Fruit fly (Drosophila melanogaster) whole organism, embryonic: Measurements from ENCODE around the gene Pax.

Source experiments
- Asciz ChIP-seq: fragments of 200-800 bp; sonication (Bioruptor generic); optimal IDR thresholded peaks from 2 replicates; lab custom pipeline; 2017; ENCODE audit warnings: missing biosample characterization, mild to moderate bottlenecking, missing genetic modification characterization, missing genetic modification reagents
- Atf3 ChIP-seq: fragments of 200-800 bp; sonication (Bioruptor generic); optimal IDR thresholded peaks from 3 replicates; lab custom pipeline; 2016; ENCODE audit warnings: missing biosample characterization, missing genetic modification characterization
- BtbVII ChIP-seq: fragments of 200-800 bp; sonication (Bioruptor generic); optimal IDR thresholded peaks from 3 replicates; lab custom pipeline; 2017; ENCODE audit warnings: missing biosample characterization, mild to moderate bottlenecking, missing genetic modification characterization
- CG10959 ChIP-seq: fragments of 200-800 bp; sonication (Bioruptor generic); IDR thresholded peaks from 2 replicates; pipeline ENCODE4 v1.3.6; 2022; ENCODE audit warnings: missing biosample characterization, missing genetic modification characterization
- CG12299 ChIP-seq: fragments of 200-800 bp; sonication (Bioruptor generic); optimal IDR thresholded peaks from 2 replicates; lab custom pipeline; 2018; ENCODE audit warnings: missing biosample characterization, mild to moderate bottlenecking, missing genetic modification characterization
- CG1233 ChIP-seq: fragments of 200-800 bp; sonication (Bioruptor generic); optimal IDR thresholded peaks from 4 replicates; lab custom pipeline; 2018; ENCODE audit warnings: missing biosample characterization, mild to moderate bottlenecking, missing genetic modification characterization
- CG12391 ChIP-seq: fragments of 200-800 bp; sonication (Bioruptor generic); optimal IDR thresholded peaks from 3 replicates; lab custom pipeline; 2018; ENCODE audit warnings: missing biosample characterization, mild to moderate bottlenecking, missing genetic modification characterization, moderate library complexity
- CG13894 ChIP-seq: fragments of 200-800 bp; sonication (Bioruptor generic); optimal IDR thresholded peaks from 3 replicates; lab custom pipeline; 2018; ENCODE audit warnings: missing biosample characterization, mild to moderate bottlenecking, missing genetic modification characterization, moderate library complexity
- CG17385 ChIP-seq: fragments of 200-800 bp; sonication (Bioruptor generic); optimal IDR thresholded peaks from 3 replicates; lab custom pipeline; 2018; ENCODE audit warnings: missing biosample characterization, mild to moderate bottlenecking, missing genetic modification characterization
- CG18011 ChIP-seq: fragments of 200-800 bp; sonication (Bioruptor generic); optimal IDR thresholded peaks from 2 replicates; lab custom pipeline; 2017; ENCODE audit warnings: missing biosample characterization, missing genetic modification characterization, mild to moderate bottlenecking, moderate library complexity, missing genotype
- CG2202 ChIP-seq: fragments of 200-800 bp; sonication (Bioruptor generic); optimal IDR thresholded peaks from 2 replicates; lab custom pipeline; 2018; ENCODE audit warnings: missing biosample characterization, mild to moderate bottlenecking, missing genetic modification characterization
- CG30431 ChIP-seq: fragments of 200-800 bp; sonication (Bioruptor generic); optimal IDR thresholded peaks from 2 replicates; lab custom pipeline; 2017; ENCODE audit warnings: missing biosample characterization, missing genetic modification characterization
- CG4404 ChIP-seq: fragments of 200-800 bp; sonication (Bioruptor generic); IDR thresholded peaks from 2 replicates; pipeline ENCODE4 v1.3.6; 2022; ENCODE audit warnings: missing biosample characterization, missing genetic modification characterization
- CG4707 ChIP-seq: fragments of 200-800 bp; sonication (Bioruptor generic); optimal IDR thresholded peaks from 2 replicates; lab custom pipeline; 2018; ENCODE audit warnings: missing biosample characterization, mild to moderate bottlenecking, missing genetic modification characterization, moderate library complexity
- CG6175 ChIP-seq: fragments of 200-800 bp; sonication (Bioruptor generic); IDR thresholded peaks from 3 replicates; pipeline ENCODE4 v1.3.6; 2022; ENCODE audit warnings: missing biosample characterization, missing genetic modification characterization
- CG6654 ChIP-seq: fragments of 200-800 bp; sonication (Bioruptor generic); optimal IDR thresholded peaks from 2 replicates; lab custom pipeline; 2017; ENCODE audit warnings: missing biosample characterization, mild to moderate bottlenecking, missing genetic modification characterization
- CG7271 ChIP-seq: fragments of 200-800 bp; sonication (Bioruptor generic); optimal IDR thresholded peaks from 2 replicates; lab custom pipeline; 2018; ENCODE audit warnings: missing biosample characterization, mild to moderate bottlenecking, missing genetic modification characterization, moderate library complexity
- CG8765 ChIP-seq: fragments of 200-800 bp; sonication (Bioruptor generic); IDR thresholded peaks from 2 replicates; pipeline ENCODE4 v1.3.6; 2022; ENCODE audit warnings: missing biosample characterization, missing genetic modification characterization
- CG8944 ChIP-seq: fragments of 200-800 bp; sonication (Bioruptor generic); optimal IDR thresholded peaks from 3 replicates; lab custom pipeline; 2016; ENCODE audit warnings: missing biosample characterization, missing genetic modification characterization
- CG9932 ChIP-seq: fragments of 200-800 bp; sonication (Bioruptor generic); IDR thresholded peaks from 2 replicates; pipeline ENCODE4 v1.3.6; 2022; ENCODE audit warnings: missing biosample characterization, missing genetic modification characterization
- Dip3 ChIP-seq: fragments of 200-800 bp; sonication (Bioruptor generic); optimal IDR thresholded peaks from 3 replicates; lab custom pipeline; 2016; ENCODE audit warnings: missing biosample characterization, missing genetic modification characterization
- Doc3 ChIP-seq: fragments of 200-800 bp; sonication (Bioruptor generic); IDR thresholded peaks from 3 replicates; pipeline ENCODE4 v1.3.6; 2022; ENCODE audit warnings: missing biosample characterization, missing genetic modification characterization; ENCODE audit not compliant: partially characterized antibody
- E2f1 ChIP-seq: fragments of 200-800 bp; sonication (Bioruptor generic); IDR thresholded peaks from 2 replicates; pipeline ENCODE4 v1.3.6; 2022; ENCODE audit warnings: missing biosample characterization, missing genetic modification characterization
- HLHmδ ChIP-seq: fragments of 200-800 bp; sonication (Bioruptor generic); optimal IDR thresholded peaks from 2 replicates; lab custom pipeline; 2018; ENCODE audit warnings: missing biosample characterization, mild to moderate bottlenecking, missing genetic modification characterization, moderate library complexity
- Hand ChIP-seq: fragments of 200-800 bp; sonication (Bioruptor generic); optimal IDR thresholded peaks from 2 replicates; lab custom pipeline; 2017; ENCODE audit warnings: mild to moderate bottlenecking, missing biosample characterization, missing genetic modification reagents, missing genetic modification characterization
- Hmr ChIP-seq: fragments of 200-800 bp; sonication (Bioruptor generic); optimal IDR thresholded peaks from 3 replicates; lab custom pipeline; 2017; ENCODE audit warnings: mild to moderate bottlenecking, missing biosample characterization, missing genetic modification reagents, missing genetic modification characterization
- Nf-YC ChIP-seq: fragments of 200-800 bp; optimal IDR thresholded peaks from 3 replicates; lab custom pipeline; 2019; ENCODE audit warnings: missing biosample characterization, mild to moderate bottlenecking, missing genetic modification characterization, moderate library complexity
- Oli ChIP-seq: fragments of 200-800 bp; sonication (Bioruptor generic); optimal IDR thresholded peaks from 2 replicates; lab custom pipeline; 2018; ENCODE audit warnings: missing biosample characterization, mild to moderate bottlenecking, missing genetic modification characterization, moderate library complexity
- Six4 ChIP-seq: fragments of 200-800 bp; sonication (Bioruptor generic); optimal IDR thresholded peaks from 2 replicates; lab custom pipeline; 2016; ENCODE audit warnings: missing biosample characterization, missing genetic modification characterization
- TFAM ChIP-seq: fragments of 200-800 bp; sonication (Bioruptor generic); optimal IDR thresholded peaks from 2 replicates; lab custom pipeline; 2017; ENCODE audit warnings: missing biosample characterization, missing genetic modification characterization, inconsistent platforms
- fru ChIP-seq: fragments of >200 bp; optimal IDR thresholded peaks from 2 replicates; lab custom pipeline; 2017
- hth ChIP-seq: fragments of >200 bp; optimal IDR thresholded peaks from 2 replicates; lab custom pipeline; 2017; ENCODE audit warnings: inconsistent platforms
- lmd ChIP-seq: fragments of 200-800 bp; sonication (Bioruptor generic); IDR thresholded peaks from 2 replicates; pipeline ENCODE4 v1.3.6; 2022; ENCODE audit warnings: missing biosample characterization, missing genetic modification characterization
- otp ChIP-seq: fragments of 200-800 bp; sonication (Bioruptor generic); IDR thresholded peaks from 3 replicates; pipeline ENCODE4, ENCODE4 v1.3.6; 2022; ENCODE audit warnings: missing biosample characterization, missing genetic modification characterization
- prd ChIP-seq, 3 experiments: fragments of >200 bp in 2 of 3; fragments of 200-800 bp in 1 of 3; sonication (Bioruptor generic) in 1 of 3; optimal IDR thresholded peaks in 2 of 3; IDR thresholded peaks in 1 of 3; 2 replicates in 2 of 3; 3 replicates in 1 of 3; pipeline versions ENCODE4 v1.3.6 to Lab custom; 2017 to 2022; ENCODE audit warnings: missing biosample characterization in 1 of 3, missing genetic modification characterization in 1 of 3
- psq ChIP-seq: fragments of 200-800 bp; sonication (Bioruptor generic); optimal IDR thresholded peaks from 2 replicates; lab custom pipeline; 2017; ENCODE audit warnings: missing biosample characterization, missing genetic modification characterization
- sc ChIP-seq, 3 experiments: fragments of >200 bp in 2 of 3; fragments of 200-800 bp in 1 of 3; sonication (Bioruptor generic) in 1 of 3; optimal IDR thresholded peaks; 2 replicates in 2 of 3; 3 replicates in 1 of 3; lab custom pipeline; 2017; ENCODE audit warnings: mild to moderate bottlenecking in 1 of 3, missing biosample characterization in 1 of 3, missing genetic modification characterization in 1 of 3, missing genetic modification reagents in 1 of 3
- scrt ChIP-seq: fragments of 200-800 bp; sonication (Bioruptor generic); optimal IDR thresholded peaks from 2 replicates; lab custom pipeline; 2018; ENCODE audit warnings: missing biosample characterization, mild to moderate bottlenecking, missing genetic modification characterization, moderate library complexity
- seq ChIP-seq: fragments of 200-800 bp; sonication (Bioruptor generic); IDR thresholded peaks from 2 replicates; pipeline ENCODE4 v1.3.6; 2022; ENCODE audit warnings: missing biosample characterization, missing genetic modification characterization
- slp2 ChIP-seq: fragments of 200-800 bp; sonication (Bioruptor generic); optimal IDR thresholded peaks from 2 replicates; lab custom pipeline; 2016; ENCODE audit warnings: missing biosample characterization, missing genetic modification characterization
- sr ChIP-seq: fragments of 200-800 bp; sonication (Bioruptor generic); IDR thresholded peaks from 3 replicates; pipeline ENCODE4 v1.3.6; 2022; ENCODE audit warnings: missing biosample characterization, missing genetic modification characterization
- tap ChIP-seq: fragments of 200-800 bp; optimal IDR thresholded peaks from 3 replicates; lab custom pipeline; 2019; ENCODE audit warnings: missing biosample characterization, mild to moderate bottlenecking, missing genetic modification characterization, moderate library complexity
- tll ChIP-seq, 2 experiments: fragments of 200-800 bp in 1 of 2; fragments of >200 bp in 1 of 2; sonication (Bioruptor generic) in 1 of 2; optimal IDR thresholded peaks; 2 replicates each; lab custom pipeline; 2017 to 2019; ENCODE audit warnings: missing biosample characterization in 2 of 2, missing genetic modification characterization in 2 of 2, mild to moderate bottlenecking in 1 of 2, moderate library complexity in 1 of 2
- trh ChIP-seq: fragments of 200-800 bp; sonication (Bioruptor generic); optimal IDR thresholded peaks from 2 replicates; lab custom pipeline; 2016; ENCODE audit warnings: missing biosample characterization, missing genetic modification characterization
- wek ChIP-seq: fragments of 200-800 bp; sonication (Bioruptor generic); optimal IDR thresholded peaks from 3 replicates; lab custom pipeline; 2018; ENCODE audit warnings: missing biosample characterization, mild to moderate bottlenecking, missing genetic modification characterization, moderate library complexity
- z ChIP-seq: fragments of 200-800 bp; sonication (Bioruptor generic); IDR thresholded peaks from 3 replicates; pipeline ENCODE4 v1.3.6; 2022; ENCODE audit warnings: missing biosample characterization, missing genetic modification characterization
- zf30C ChIP-seq: fragments of 200-800 bp; sonication (Bioruptor generic); optimal IDR thresholded peaks from 3 replicates; lab custom pipeline; 2018; ENCODE audit warnings: missing biosample characterization, mild to moderate bottlenecking, missing genetic modification characterization

Gene Pax

DNA sequence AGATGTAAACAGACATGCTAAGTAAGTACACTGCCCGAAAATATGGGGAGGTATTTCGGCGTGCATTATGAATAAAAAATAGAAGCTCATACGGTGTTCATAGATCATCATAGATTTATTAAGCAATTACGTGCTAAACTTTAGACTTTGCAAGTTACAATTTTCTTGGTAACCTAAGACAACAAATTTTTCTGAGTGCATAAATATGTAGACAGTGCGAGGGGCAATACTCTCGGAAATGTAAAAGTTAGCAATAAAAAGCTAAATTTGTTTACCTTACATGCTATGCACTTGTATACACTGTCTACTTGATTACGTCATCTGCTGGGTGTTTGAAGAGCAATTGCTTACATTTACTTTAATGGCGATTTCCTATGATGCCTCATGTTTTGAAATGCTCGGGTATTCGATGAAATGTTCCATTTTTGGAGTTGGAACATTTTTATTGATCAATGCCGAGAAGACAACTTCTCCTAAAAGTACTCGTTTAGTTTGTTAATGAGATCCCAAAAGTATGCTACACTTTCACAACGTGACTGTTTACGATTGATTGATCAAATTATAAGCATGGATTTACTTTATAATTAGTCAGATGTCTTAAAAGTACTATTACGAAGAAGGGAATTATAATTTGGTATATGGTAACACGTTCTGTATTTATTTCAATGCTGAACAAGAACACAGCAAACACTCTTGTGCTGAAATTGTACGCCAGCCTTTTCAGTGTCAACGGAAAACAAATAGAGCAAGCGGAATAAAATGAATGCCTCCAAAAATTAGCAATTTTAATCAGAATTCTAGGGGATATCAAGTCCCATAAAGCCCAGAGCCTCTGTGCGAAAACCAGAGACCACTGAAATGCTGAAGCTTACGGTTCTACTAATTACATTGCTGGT lies 9.5 kb downstream of the Pax start, which contains the start of gene Lectin-galC1 (continued):
- TF ChIP-seq z (GFP tag; lab: Robert Waterston, UW) (peak; percentile 33; the same call in 1 of the 3 replicates), CG17385 (GFP tag; lab: Kevin White, UChicago) (peak; percentile 81), Oli (tag; lab: Kevin White, UChicago) (peak; percentile 91), CG9932 (peak; percentile 63), fru (lab: Kevin White, UChicago) (no peak), CG6175 (GFP tag; lab: Robert Waterston, UW) (no peak), CG8765 (GFP tag; lab: Robert Waterston, UW) (no peak), Hmr (GFP tag; lab: Kevin White, UChicago) (peak; percentile 80), tap (tag; lab: Kevin White, UChicago) (peak; percentile 84), CG2202 (peak; percentile 70), Six4 (peak; percentile 85), sr (GFP tag; lab: Robert Waterston, UW) (peak; percentile 79), Asciz (GFP tag; lab: Kevin White, UChicago) (peak; percentile 92), CG4707 (peak; percentile 60), tll (GFP tag; optimal IDR thresholded peaks at IDR 0.05; lab: Kevin White, UChicago) (no peak), E2f1 (GFP tag; lab: Robert Waterston, UW) (peak; percentile 76), lmd (no peak; the same call in 1 of the 2 replicates), CG13894 (tag; lab: Kevin White, UChicago) (no peak), CG4404 (peak; percentile 77), sc (optimal IDR thresholded peaks at IDR 0.05; lab: Kevin White, UChicago) (no peak), sc (GFP tag; optimal IDR thresholded peaks at IDR 0.05; lab: Kevin White, UChicago) (peak; percentile 77), BtbVII (GFP tag; lab: Kevin White, UChicago) (peak; percentile 81), Nf-YC (tag; lab: Kevin White, UChicago) (peak; percentile 64), CG18011 (GFP tag; lab: Kevin White, UChicago) (peak; percentile 45), CG10959 (GFP tag; lab: Robert Waterston, UW) (peak; percentile 82), Doc3 (GFP tag; lab: Robert Waterston, UW) (no peak), scrt (GFP tag; lab: Kevin White, UChicago) (peak; percentile 72), zf30C (peak; percentile 84), wek (GFP tag; lab: Kevin White, UChicago) (peak; percentile 57), otp (GFP tag; lab: Robert Waterston, UW) (peak; percentile 86), CG1233 (GFP tag; lab: Kevin White, UChicago) (peak; percentile 85), CG12299 (tag; lab: Kevin White, UChicago) (peak; percentile 83), psq (GFP tag; lab: Kevin White, UChicago) (peak; percentile 40), hth (lab: Kevin White, UChicago) (no peak), CG8944 (GFP tag; lab: Kevin White, UChicago) (peak; percentile 89), trh (GFP tag; lab: Kevin White, UChicago) (peak; percentile 74), HLHmδ (GFP tag; lab: Kevin White, UChicago) (no peak), CG7271 (tag; lab: Kevin White, UChicago) (peak; percentile 66), Atf3 (GFP tag; lab: Kevin White, UChicago) (peak; percentile 85), seq (peak; percentile 88), slp2 (GFP tag; lab: Kevin White, UChicago) (peak; percentile 73), prd (optimal IDR thresholded peaks at IDR 0.05; lab: Kevin White, UChicago) (no peak), prd (GFP tag; IDR thresholded peaks at IDR 0.05; lab: Robert Waterston, UW) (peak; percentile 90), CG6654 (GFP tag; lab: Kevin White, UChicago) (peak; percentile 53), Hand (GFP tag; lab: Kevin White, UChicago) (peak; percentile 56), CG12391 (tag; lab: Kevin White, UChicago) (peak; percentile 89), Dip3 (GFP tag; lab: Kevin White, UChicago) (peak; percentile 40), TFAM (GFP tag; lab: Kevin White, UChicago) (no peak), CG30431 (GFP tag; lab: Kevin White, UChicago) (peak; percentile 80)
